Fruit fly (Drosophila melanogaster) whole organism, wandering third instar larva: ENCODE data around the gene Pp2A-29B.

Experiments
- Abd-B ChIP-seq: fragments of >200 bp; optimal IDR thresholded peaks from 2 replicates; lab custom pipeline; 2017; ENCODE audit warnings: missing biosample characterization, missing genetic modification characterization
- CG9705 ChIP-seq: fragments of 200-800 bp; sonication (Bioruptor generic); optimal IDR thresholded peaks from 2 replicates; lab custom pipeline; 2018; ENCODE audit warnings: missing biosample characterization, mild to moderate bottlenecking, missing genetic modification characterization
- CrebA ChIP-seq: fragments of 200-800 bp; sonication (Bioruptor generic); optimal IDR thresholded peaks from 2 replicates; lab custom pipeline; 2016; ENCODE audit warnings: missing biosample characterization, mild to moderate bottlenecking, missing genetic modification characterization, borderline replicate concordance
- HLH106 ChIP-seq: fragments of 200-800 bp; optimal IDR thresholded peaks from 3 replicates; lab custom pipeline; 2019; ENCODE audit warnings: missing biosample characterization, mild to moderate bottlenecking, missing genetic modification characterization, moderate library complexity
- Hnf4 ChIP-seq: fragments of 200-800 bp; sonication (Bioruptor generic); optimal IDR thresholded peaks from 2 replicates; lab custom pipeline; 2016; ENCODE audit warnings: missing biosample characterization, mild to moderate bottlenecking, missing genetic modification characterization
- Hr78 ChIP-seq: fragments of >200 bp; optimal IDR thresholded peaks from 2 replicates; lab custom pipeline; 2017; ENCODE audit warnings: missing biosample characterization, missing genetic modification characterization
- Hr83 ChIP-seq: fragments of 200-300 bp; sonication (Bioruptor generic); optimal IDR thresholded peaks from 2 replicates; lab custom pipeline; 2016; ENCODE audit warnings: missing biosample characterization, mild to moderate bottlenecking, missing genetic modification characterization, moderate library complexity; ENCODE audit not compliant: poor library complexity, severe bottlenecking
- Myc ChIP-seq: fragments of >200 bp; optimal IDR thresholded peaks from 2 replicates; lab custom pipeline; 2017
- N ChIP-seq: fragments of >200 bp; optimal IDR thresholded peaks from 2 replicates; lab custom pipeline; 2018; ENCODE audit warnings: missing biosample characterization, missing external identifiers, missing genetic modification characterization
- OdsH ChIP-seq: fragments of 200-800 bp; sonication (Bioruptor generic); optimal IDR thresholded peaks from 2 replicates; lab custom pipeline; 2016; ENCODE audit warnings: missing biosample characterization, mild to moderate bottlenecking, missing genetic modification characterization
- Rel ChIP-seq, 2 experiments: fragments of 200-800 bp; sonication (Bioruptor generic) in 1 of 2; optimal IDR thresholded peaks; 2 replicates in 1 of 2; 3 replicates in 1 of 2; lab custom pipeline; 2016 to 2019; ENCODE audit warnings: mild to moderate bottlenecking in 2 of 2, missing biosample characterization in 2 of 2, missing genetic modification characterization in 2 of 2, moderate library complexity in 1 of 2
- Sp1 ChIP-seq: fragments of 200-800 bp; sonication (Bioruptor generic); optimal IDR thresholded peaks from 3 replicates; lab custom pipeline; 2019; ENCODE audit warnings: missing biosample characterization, mild to moderate bottlenecking, missing genetic modification characterization, moderate library complexity
- Vsx2 ChIP-seq: fragments of 200-300, 225-300 bp; sonication (Bioruptor generic); optimal IDR thresholded peaks from 2 replicates; lab custom pipeline; 2018; ENCODE audit warnings: missing biosample characterization, missing genetic modification characterization; ENCODE audit not compliant: partially characterized antibody
- br ChIP-seq: fragments of 200-800 bp; sonication (Bioruptor generic); optimal IDR thresholded peaks from 2 replicates; lab custom pipeline; 2016; ENCODE audit warnings: missing biosample characterization, missing genetic modification characterization
- dmrt93B ChIP-seq: fragments of 200-800 bp; sonication (Bioruptor generic); optimal IDR thresholded peaks from 2 replicates; lab custom pipeline; 2018; ENCODE audit warnings: missing biosample characterization, mild to moderate bottlenecking, missing genetic modification characterization
- ey ChIP-seq: fragments of 200-800 bp; sonication (Bioruptor generic); optimal IDR thresholded peaks from 2 replicates; lab custom pipeline; 2016; ENCODE audit warnings: missing biosample characterization, missing genetic modification characterization
- foxo ChIP-seq, 2 experiments: fragments of 200-800 bp; sonication (Bioruptor generic); optimal IDR thresholded peaks; 2 replicates in 1 of 2; 3 replicates in 1 of 2; lab custom pipeline; 2016 to 2017; ENCODE audit warnings: missing biosample characterization in 2 of 2, missing genetic modification characterization in 2 of 2
- fru ChIP-seq: fragments of 200-800 bp; sonication (Bioruptor generic); optimal IDR thresholded peaks from 3 replicates; lab custom pipeline; 2016; ENCODE audit warnings: missing biosample characterization, mild to moderate bottlenecking, missing genetic modification characterization
- h ChIP-seq: fragments of 200-800 bp; sonication (Bioruptor generic); optimal IDR thresholded peaks from 3 replicates; lab custom pipeline; 2016; ENCODE audit warnings: missing biosample characterization, mild to moderate bottlenecking, missing genetic modification characterization
- jim ChIP-seq: fragments of 175-275, 200-325 bp; sonication (Bioruptor generic); optimal IDR thresholded peaks from 2 replicates; lab custom pipeline; 2016; ENCODE audit warnings: missing biosample characterization, mild to moderate bottlenecking, missing genetic modification characterization
- pan ChIP-seq: fragments of >200 bp; optimal IDR thresholded peaks from 2 replicates; lab custom pipeline; 2017
- psq ChIP-seq: fragments of 200-800 bp; sonication (Bioruptor generic); optimal IDR thresholded peaks from 3 replicates; lab custom pipeline; 2017; ENCODE audit warnings: missing biosample characterization, mild to moderate bottlenecking, missing genetic modification characterization, moderate library complexity
- rgr ChIP-seq: fragments of 200-800 bp; sonication (Bioruptor generic); optimal IDR thresholded peaks from 3 replicates; lab custom pipeline; 2016; ENCODE audit warnings: missing biosample characterization, mild to moderate bottlenecking, missing genetic modification characterization
- sv ChIP-seq: fragments of 200-800 bp; sonication (Bioruptor generic); optimal IDR thresholded peaks from 3 replicates; lab custom pipeline; 2016; ENCODE audit warnings: missing biosample characterization, missing genetic modification characterization
- woc ChIP-seq: sonication (Bioruptor generic); optimal IDR thresholded peaks from 2 replicates; lab custom pipeline; 2016; ENCODE audit warnings: missing biosample characterization, mild to moderate bottlenecking, missing genetic modification characterization

Gene Pp2A-29B

dm6 chr2L:8350560-8351171 lies 15.2 kb upstream of the Pp2A-29B start (continued):
- TF ChIP-seq Myc (lab: Kevin White, UChicago) (no peak), h (peak; percentile 18), dmrt93B (GFP tag; lab: Kevin White, UChicago) (no peak)

- TF ChIP-seq h, result peak; percentile 65
- TF ChIP-seq psq, result peak; percentile 36
- no peak for TF ChIP-seq Abd-B
- peak; percentile 29 for TF ChIP-seq fru (GFP tag; lab: Kevin White, UChicago)
- TF ChIP-seq rgr, result peak; percentile 44
- peak; percentile 60 for TF ChIP-seq HLH106 (tag; lab: Kevin White, UChicago)
- TF ChIP-seq OdsH (GFP tag; lab: Kevin White, UChicago), result peak; percentile 26
- TF ChIP-seq Hr78 (GFP tag; lab: Kevin White, UChicago), result no peak
- TF ChIP-seq dmrt93B (GFP tag; lab: Kevin White, UChicago), result peak; percentile 5
- TF ChIP-seq foxo (GFP tag; optimal IDR thresholded peaks at IDR 0.05; lab: Kevin White, UChicago), result peak in 1 of 2 experiments; percentile 71
- TF ChIP-seq Hnf4 (GFP tag; lab: Kevin White, UChicago), result no peak
These were observed 14.5 kb upstream of the Pp2A-29B start for dm6 chr2L:8351333-8351732.

- TF ChIP-seq Hr83 (GFP tag; lab: Kevin White, UChicago) (peak; percentile 29), Rel (GFP tag; optimal IDR thresholded peaks at IDR 0.05; lab: Kevin White, UChicago) (no peak), Rel (tag; optimal IDR thresholded peaks at IDR 0.05; lab: Kevin White, UChicago) (peak; percentile 92), sv (GFP tag; lab: Kevin White, UChicago) (no peak), CrebA (peak; percentile 22), br (GFP tag; lab: Kevin White, UChicago) (peak; percentile 2), fru (GFP tag; lab: Kevin White, UChicago) (no peak)
These were observed 14.0 kb upstream of the Pp2A-29B start, which contains the start of gene Mur29B for dm6 chr2L:8351864-8352263. TSS of gene Mur29B (plus strand) at chr2L:8352187.

- TF ChIP-seq Hr83 (GFP tag; lab: Kevin White, UChicago) (no peak), CG9705 (GFP tag; lab: Kevin White, UChicago) (no peak), Abd-B (no peak), Hnf4 (GFP tag; lab: Kevin White, UChicago) (no peak), N (GFP tag; lab: Kevin White, UChicago) (no peak), Vsx2 (GFP tag; lab: Kevin White, UChicago) (no peak), foxo (GFP tag; optimal IDR thresholded peaks at IDR 0.05; lab: Kevin White, UChicago) (no peak)
These were observed 10.4 kb upstream of the Pp2A-29B start for dm6 chr2L:8355419-8355818.

- TF ChIP-seq woc (peak; percentile 35), Hnf4 (GFP tag; lab: Kevin White, UChicago) (peak; percentile 1), psq (peak; percentile 59), rgr (peak; percentile 17), sv (GFP tag; lab: Kevin White, UChicago) (no peak), jim (GFP tag; lab: Kevin White, UChicago) (no peak), pan (lab: Kevin White, UChicago) (no peak), br (GFP tag; lab: Kevin White, UChicago) (peak; percentile 46), CG9705 (GFP tag; lab: Kevin White, UChicago) (peak; percentile 7), dmrt93B (GFP tag; lab: Kevin White, UChicago) (peak; percentile 28), N (GFP tag; lab: Kevin White, UChicago) (no peak), ey (GFP tag; lab: Kevin White, UChicago) (peak; percentile 64), HLH106 (tag; lab: Kevin White, UChicago) (peak; percentile 59), Sp1 (peak; percentile 33), h (peak; percentile 70), fru (GFP tag; lab: Kevin White, UChicago) (peak; percentile 75), OdsH (GFP tag; lab: Kevin White, UChicago) (peak; percentile 36), foxo (GFP tag; optimal IDR thresholded peaks at IDR 0.05; lab: Kevin White, UChicago) (peak in 1 of 2 experiments; percentile 49)
These were observed 4.5 kb upstream of the Pp2A-29B start for dm6 chr2L:8361204-8361952.
